Fruit fly (Drosophila melanogaster) whole organism, embryonic: ENCODE data around the gene Frmd5.

Source experiments
- CG11093 ChIP-seq: fragments of 200-800 bp; sonication (Bioruptor generic); IDR thresholded peaks from 3 replicates; pipeline ENCODE4 v1.3.6; 2022; ENCODE audit warnings: missing biosample characterization, missing genetic modification characterization
- CG11696 ChIP-seq: fragments of 200-800 bp; sonication (Bioruptor generic); IDR thresholded peaks from 2 replicates; pipeline ENCODE4 v1.3.6; 2022; ENCODE audit warnings: missing biosample characterization, missing genetic modification characterization
- CG12769 ChIP-seq: fragments of 200-800 bp; sonication (Bioruptor generic); optimal IDR thresholded peaks from 2 replicates; lab custom pipeline; 2019; ENCODE audit warnings: missing biosample characterization, mild to moderate bottlenecking, missing genetic modification characterization, moderate library complexity
- CG14014 ChIP-seq: fragments of 200-800 bp; sonication (Bioruptor generic); IDR thresholded peaks from 2 replicates; pipeline ENCODE4 v1.3.6; 2022; ENCODE audit warnings: missing biosample characterization, missing genetic modification characterization
- CG1529 ChIP-seq: fragments of 200-800 bp; sonication (Bioruptor generic); optimal IDR thresholded peaks from 3 replicates; lab custom pipeline; 2018; ENCODE audit warnings: missing biosample characterization, missing genetic modification characterization
- CG15479 ChIP-seq: fragments of 200-800 bp; sonication (Bioruptor generic); optimal IDR thresholded peaks from 3 replicates; lab custom pipeline; 2019; ENCODE audit warnings: missing biosample characterization, mild to moderate bottlenecking, missing genetic modification characterization, moderate library complexity
- CG1603 ChIP-seq: fragments of 200-800 bp; sonication (Bioruptor generic); optimal IDR thresholded peaks from 2 replicates; lab custom pipeline; 2019; ENCODE audit warnings: missing biosample characterization, mild to moderate bottlenecking, missing genetic modification characterization, moderate library complexity
- CG18011 ChIP-seq: fragments of 200-800 bp; sonication (Bioruptor generic); optimal IDR thresholded peaks from 2 replicates; lab custom pipeline; 2017; ENCODE audit warnings: missing biosample characterization, missing genetic modification characterization, mild to moderate bottlenecking, moderate library complexity, missing genotype
- CG18476 ChIP-seq: fragments of 200-800 bp; sonication (Bioruptor generic); optimal IDR thresholded peaks from 2 replicates; lab custom pipeline; 2016; ENCODE audit warnings: missing biosample characterization, mild to moderate bottlenecking, missing genetic modification characterization
- CG18599 ChIP-seq: fragments of 200-800 bp; sonication (Bioruptor generic); optimal IDR thresholded peaks from 3 replicates; lab custom pipeline; 2017; ENCODE audit warnings: missing biosample characterization, missing genetic modification characterization, mild to moderate bottlenecking, moderate library complexity, missing genetic modification reagents
- CG2116 ChIP-seq: fragments of 200-800 bp; sonication (Bioruptor generic); optimal IDR thresholded peaks from 3 replicates; lab custom pipeline; 2018; ENCODE audit warnings: missing biosample characterization, mild to moderate bottlenecking, missing genetic modification characterization
- CG30431 ChIP-seq: fragments of 200-800 bp; sonication (Bioruptor generic); optimal IDR thresholded peaks from 2 replicates; lab custom pipeline; 2017; ENCODE audit warnings: missing biosample characterization, missing genetic modification characterization
- CG32532 ChIP-seq: fragments of 200-800 bp; sonication (Bioruptor generic); IDR thresholded peaks from 2 replicates; pipeline ENCODE4 v1.3.6; 2022; ENCODE audit warnings: missing biosample characterization, missing genetic modification characterization
- CG3407 ChIP-seq: fragments of 200-800 bp; sonication (Bioruptor generic); optimal IDR thresholded peaks from 2 replicates; lab custom pipeline; 2018; ENCODE audit warnings: missing biosample characterization, mild to moderate bottlenecking, missing genetic modification characterization
- CG3847 ChIP-seq: fragments of 200-800 bp; sonication (Bioruptor generic); IDR thresholded peaks from 2 replicates; pipeline ENCODE4 v1.3.6; 2022; ENCODE audit warnings: missing biosample characterization, missing genetic modification characterization
- CG4707 ChIP-seq: fragments of 200-800 bp; sonication (Bioruptor generic); optimal IDR thresholded peaks from 2 replicates; lab custom pipeline; 2018; ENCODE audit warnings: missing biosample characterization, mild to moderate bottlenecking, missing genetic modification characterization, moderate library complexity
- CG5180 ChIP-seq: fragments of 200-800 bp; sonication (Bioruptor generic); optimal IDR thresholded peaks from 3 replicates; lab custom pipeline; 2017; ENCODE audit warnings: missing biosample characterization, missing genetic modification characterization, mild to moderate bottlenecking, moderate library complexity, missing genetic modification reagents
- CG6765 ChIP-seq: fragments of 200-800 bp; sonication (Bioruptor generic); optimal IDR thresholded peaks from 3 replicates; lab custom pipeline; 2017; ENCODE audit warnings: missing biosample characterization, mild to moderate bottlenecking, missing genetic modification characterization
- CG7745 ChIP-seq: fragments of 200-800 bp; sonication (Bioruptor generic); optimal IDR thresholded peaks from 2 replicates; lab custom pipeline; 2018; ENCODE audit warnings: missing biosample characterization, mild to moderate bottlenecking, missing genetic modification characterization, moderate library complexity
- CG7839 ChIP-seq: fragments of 200-800 bp; sonication (Bioruptor generic); optimal IDR thresholded peaks from 3 replicates; lab custom pipeline; 2018; ENCODE audit warnings: missing biosample characterization, mild to moderate bottlenecking, missing genetic modification characterization, moderate library complexity
- CG7928 ChIP-seq: fragments of 200-800 bp; sonication (Bioruptor generic); optimal IDR thresholded peaks from 2 replicates; lab custom pipeline; 2017; ENCODE audit warnings: missing biosample characterization, mild to moderate bottlenecking, missing genetic modification characterization
- Dek ChIP-seq: fragments of 200-800 bp; sonication (Bioruptor generic); optimal IDR thresholded peaks from 3 replicates; lab custom pipeline; 2019; ENCODE audit warnings: missing biosample characterization, mild to moderate bottlenecking, missing genetic modification characterization, moderate library complexity
- Drgx ChIP-seq: fragments of 200-800 bp; sonication (Bioruptor generic); IDR thresholded peaks from 2 replicates; pipeline ENCODE4 v1.3.6; 2022; ENCODE audit warnings: missing biosample characterization, missing genetic modification characterization
- Ets97D ChIP-seq: fragments of 200-800 bp; sonication (Bioruptor generic); optimal IDR thresholded peaks from 3 replicates; lab custom pipeline; 2016; ENCODE audit warnings: missing biosample characterization, missing genetic modification characterization
- HmgD ChIP-seq: fragments of 200-800 bp; sonication (Bioruptor generic); optimal IDR thresholded peaks from 3 replicates; lab custom pipeline; 2016; ENCODE audit warnings: missing biosample characterization, missing genetic modification characterization
- Hmr ChIP-seq: fragments of 200-800 bp; sonication (Bioruptor generic); optimal IDR thresholded peaks from 3 replicates; lab custom pipeline; 2017; ENCODE audit warnings: mild to moderate bottlenecking, missing biosample characterization, missing genetic modification reagents, missing genetic modification characterization
- Meics ChIP-seq: fragments of 200-800 bp; sonication (Bioruptor generic); optimal IDR thresholded peaks from 2 replicates; lab custom pipeline; 2017; ENCODE audit warnings: missing biosample characterization, mild to moderate bottlenecking, missing genetic modification characterization
- NC2α ChIP-seq: fragments of 200-800 bp; sonication (Bioruptor generic); optimal IDR thresholded peaks from 2 replicates; lab custom pipeline; 2016; ENCODE audit warnings: missing biosample characterization, missing genetic modification characterization
- NFAT ChIP-seq: fragments of 200-800 bp; sonication (Bioruptor generic); IDR thresholded peaks from 2 replicates; pipeline ENCODE4 v1.3.6; 2022; ENCODE audit warnings: missing biosample characterization, missing genetic modification characterization
- Oli ChIP-seq: fragments of 200-800 bp; sonication (Bioruptor generic); optimal IDR thresholded peaks from 2 replicates; lab custom pipeline; 2018; ENCODE audit warnings: missing biosample characterization, mild to moderate bottlenecking, missing genetic modification characterization, moderate library complexity
- Poxn ChIP-seq: fragments of 200-800 bp; sonication (Bioruptor generic); IDR thresholded peaks from 2 replicates; pipeline ENCODE4 v1.3.6; 2022; ENCODE audit warnings: missing biosample characterization, missing genetic modification characterization
- Ptx1 ChIP-seq: fragments of 200-800 bp; sonication (Bioruptor generic); IDR thresholded peaks from 2 replicates; pipeline ENCODE4 v1.3.6; 2022; ENCODE audit warnings: missing biosample characterization, missing genetic modification characterization
- Scr ChIP-seq: fragments of 200-800 bp; sonication (Bioruptor generic); IDR thresholded peaks from 2 replicates; pipeline ENCODE4 v1.3.6; 2022; ENCODE audit warnings: missing biosample characterization, missing genetic modification characterization; ENCODE audit not compliant: partially characterized antibody
- Six4 ChIP-seq: fragments of 200-800 bp; sonication (Bioruptor generic); optimal IDR thresholded peaks from 2 replicates; lab custom pipeline; 2016; ENCODE audit warnings: missing biosample characterization, missing genetic modification characterization
- Taf1 ChIP-seq: fragments of 200-800 bp; sonication (Bioruptor generic); IDR thresholded peaks from 2 replicates; pipeline ENCODE4 v1.3.6; 2022; ENCODE audit warnings: missing biosample characterization, missing genetic modification characterization
- abd-A ChIP-seq: fragments of 200-800 bp; sonication (Bioruptor generic); optimal IDR thresholded peaks from 3 replicates; lab custom pipeline; 2019; ENCODE audit warnings: missing biosample characterization, mild to moderate bottlenecking, missing genetic modification characterization, moderate library complexity
- crc ChIP-seq: fragments of 200-800 bp; sonication (Bioruptor generic); optimal IDR thresholded peaks from 2 replicates; lab custom pipeline; 2016; ENCODE audit warnings: missing biosample characterization, missing genetic modification characterization
- ftz-f1 ChIP-seq: fragments of 200-800 bp; sonication (Bioruptor generic); optimal IDR thresholded peaks from 2 replicates; lab custom pipeline; 2016; ENCODE audit warnings: missing biosample characterization, missing genetic modification characterization
- jing ChIP-seq: fragments of 200-800 bp; sonication (Bioruptor generic); optimal IDR thresholded peaks from 2 replicates; lab custom pipeline; 2018; ENCODE audit warnings: missing biosample characterization, mild to moderate bottlenecking, missing genetic modification characterization
- kah ChIP-seq: fragments of 200-800 bp; sonication (Bioruptor generic); optimal IDR thresholded peaks from 2 replicates; lab custom pipeline; 2018; ENCODE audit warnings: missing biosample characterization, mild to moderate bottlenecking, missing genetic modification characterization
- lbe ChIP-seq: fragments of 200-800 bp; sonication (Bioruptor generic); optimal IDR thresholded peaks from 2 replicates; lab custom pipeline; 2016; ENCODE audit warnings: missing biosample characterization, mild to moderate bottlenecking, missing genetic modification characterization
- lov ChIP-seq, 2 experiments: fragments of 200-800 bp in 1 of 2; fragments of >200 bp in 1 of 2; sonication (Bioruptor generic) in 1 of 2; IDR thresholded peaks in 1 of 2; optimal IDR thresholded peaks in 1 of 2; 2 replicates in 1 of 2; 3 replicates in 1 of 2; pipeline versions ENCODE4 v1.3.6 to Lab custom; 2017 to 2022; ENCODE audit warnings: missing biosample characterization in 1 of 2, missing genetic modification characterization in 1 of 2
- nerfin-1 ChIP-seq: fragments of 200-800 bp; sonication (Bioruptor generic); optimal IDR thresholded peaks from 3 replicates; lab custom pipeline; 2019; ENCODE audit warnings: missing biosample characterization, mild to moderate bottlenecking, missing genetic modification characterization, moderate library complexity
- row ChIP-seq: fragments of 200-800 bp; sonication (Bioruptor generic); IDR thresholded peaks from 3 replicates; pipeline ENCODE4 v1.3.6; 2022; ENCODE audit warnings: missing biosample characterization, missing genetic modification characterization
- schlank ChIP-seq: fragments of 200-800 bp; sonication (Bioruptor generic); optimal IDR thresholded peaks from 2 replicates; lab custom pipeline; 2018; ENCODE audit warnings: missing biosample characterization, mild to moderate bottlenecking, missing genetic modification characterization
- sd ChIP-seq: fragments of 200-800 bp; sonication (Bioruptor generic); optimal IDR thresholded peaks from 3 replicates; lab custom pipeline; 2018; ENCODE audit warnings: missing biosample characterization, mild to moderate bottlenecking, missing genetic modification characterization, moderate library complexity
- sim ChIP-seq: fragments of 200-800 bp; sonication (Bioruptor generic); IDR thresholded peaks from 2 replicates; pipeline ENCODE4 v1.3.6; 2022; ENCODE audit warnings: missing biosample characterization, missing genetic modification characterization
- tll ChIP-seq, 2 experiments: fragments of 200-800 bp in 1 of 2; fragments of >200 bp in 1 of 2; sonication (Bioruptor generic) in 1 of 2; optimal IDR thresholded peaks; 2 replicates each; lab custom pipeline; 2017 to 2019; ENCODE audit warnings: missing biosample characterization in 2 of 2, missing genetic modification characterization in 2 of 2, mild to moderate bottlenecking in 1 of 2, moderate library complexity in 1 of 2

The Frmd5 gene

dm6 chr2L:10386208-10386805 lies 42.1 kb downstream of the Frmd5 start, which contains the start of the genes Cdk1 and mRpS7 (continued):
- TF ChIP-seq HmgD (peak; percentile 36), CG12769 (tag; lab: Kevin White, UChicago) (no peak), NFAT (GFP tag; lab: Robert Waterston, UW) (no peak), Poxn (0 out of 2 replicates have a peak, but pooled peaks have one; percentile 35), Dek (tag; lab: Kevin White, UChicago) (peak; percentile 81), Taf1 (GFP tag; lab: Robert Waterston, UW) (0 out of 2 replicates have a peak, but pooled peaks have one; percentile 37), CG7928 (GFP tag; lab: Kevin White, UChicago) (peak; percentile 18), CG18599 (GFP tag; lab: Kevin White, UChicago) (peak; percentile 75), CG3847 (peak; percentile 51; the same call in 1 of the 2 replicates), CG1529 (GFP tag; lab: Kevin White, UChicago) (peak; percentile 45), schlank (tag; lab: Kevin White, UChicago) (no peak), Ptx1 (GFP tag; lab: Robert Waterston, UW) (peak; percentile 65), CG18011 (GFP tag; lab: Kevin White, UChicago) (peak; percentile 9), row (GFP tag; lab: Robert Waterston, UW) (peak; percentile 81), Drgx (GFP tag; lab: Robert Waterston, UW) (peak; percentile 53; the same call in 1 of the 2 replicates), CG5180 (GFP tag; lab: Kevin White, UChicago) (no peak), jing (GFP tag; lab: Kevin White, UChicago) (no peak), Scr (no peak), sd (tag; lab: Kevin White, UChicago) (peak; percentile 59), CG1603 (tag; lab: Kevin White, UChicago) (peak; percentile 98), CG15479 (no peak), abd-A (no peak), CG30431 (peak; percentile 26), CG4707 (GFP tag; lab: Kevin White, UChicago) (peak; percentile 12), NC2α (GFP tag; lab: Kevin White, UChicago) (no peak), nerfin-1 (tag; lab: Kevin White, UChicago) (peak; percentile 51), CG2116 (peak; percentile 84), CG18476 (GFP tag; lab: Kevin White, UChicago) (peak; percentile 64), crc (GFP tag; lab: Kevin White, UChicago) (peak; percentile 10), lbe (no peak), Meics (peak; percentile 79), CG11696 (GFP tag; lab: Robert Waterston, UW) (0 out of 2 replicates have a peak, but pooled peaks have one; percentile 51), Oli (tag; lab: Kevin White, UChicago) (peak; percentile 77), CG14014 (GFP tag; lab: Robert Waterston, UW) (peak; percentile 70), tll (GFP tag; optimal IDR thresholded peaks at IDR 0.05; lab: Kevin White, UChicago) (peak in 1 of 2 experiments; percentile 9), sim (GFP tag; lab: Robert Waterston, UW) (no peak), CG3407 (GFP tag; lab: Kevin White, UChicago) (peak; percentile 44), CG11093 (GFP tag; lab: Robert Waterston, UW) (0 out of 3 replicates have a peak, but pooled peaks have one; percentile 16), CG7839 (tag; lab: Kevin White, UChicago) (peak; percentile 86), CG7745 (tag; lab: Kevin White, UChicago) (no peak), Ets97D (peak; percentile 31), lov (optimal IDR thresholded peaks at IDR 0.05; lab: Kevin White, UChicago) (no peak), lov (GFP tag; IDR thresholded peaks at IDR 0.05; lab: Robert Waterston, UW) (no peak), CG32532 (peak; percentile 77), Six4 (peak; percentile 48), kah (GFP tag; lab: Kevin White, UChicago) (no peak), CG6765 (GFP tag; lab: Kevin White, UChicago) (no peak), Hmr (GFP tag; lab: Kevin White, UChicago) (peak; percentile 73), ftz-f1 (GFP tag; lab: Kevin White, UChicago) (no peak)
